Fruit fly (Drosophila melanogaster) whole organism, adult: Measurements from ENCODE around the gene ppk5.

Source experiments
- CG11617 ChIP-seq: fragments of 200-800 bp; sonication (Bioruptor generic); optimal IDR thresholded peaks from 2 replicates; lab custom pipeline; 2017; ENCODE audit warnings: mild to moderate bottlenecking, missing biosample characterization, missing genetic modification reagents, missing genetic modification characterization
- CG12768 ChIP-seq: fragments of 200-800 bp; sonication (Bioruptor generic); optimal IDR thresholded peaks from 2 replicates; lab custom pipeline; 2017; ENCODE audit warnings: missing biosample characterization, missing genetic modification characterization, mild to moderate bottlenecking, moderate library complexity, missing genetic modification reagents
- CG14711 ChIP-seq: fragments of 200-800 bp; sonication (Bioruptor generic); optimal IDR thresholded peaks from 2 replicates; lab custom pipeline; 2018; ENCODE audit warnings: missing biosample characterization, mild to moderate bottlenecking, missing genetic modification characterization, moderate library complexity
- CG1620 ChIP-seq: fragments of 200-800 bp; sonication (Bioruptor generic); optimal IDR thresholded peaks from 2 replicates; lab custom pipeline; 2016; ENCODE audit warnings: missing biosample characterization, missing genetic modification characterization
- CG33017 ChIP-seq: fragments of 200-800 bp; sonication (Bioruptor generic); optimal IDR thresholded peaks from 2 replicates; lab custom pipeline; 2018; ENCODE audit warnings: missing biosample characterization, mild to moderate bottlenecking, missing genetic modification characterization, moderate library complexity
- CG5204 ChIP-seq: fragments of 200-800 bp; sonication (Bioruptor generic); optimal IDR thresholded peaks from 2 replicates; lab custom pipeline; 2016; ENCODE audit warnings: missing biosample characterization, missing genetic modification characterization
- CG7045 ChIP-seq: fragments of 200-800 bp; sonication (Bioruptor generic); optimal IDR thresholded peaks from 2 replicates; lab custom pipeline; 2017; ENCODE audit warnings: missing biosample characterization, mild to moderate bottlenecking, missing genetic modification characterization
- CG7101 ChIP-seq: fragments of 200-800 bp; sonication (Bioruptor generic); optimal IDR thresholded peaks from 2 replicates; lab custom pipeline; 2018; ENCODE audit warnings: missing biosample characterization, mild to moderate bottlenecking, missing genetic modification characterization, moderate library complexity
- Clk ChIP-seq: fragments of 200-800 bp; sonication (Bioruptor generic); optimal IDR thresholded peaks from 2 replicates; lab custom pipeline; 2017; ENCODE audit warnings: missing biosample characterization, missing genetic modification characterization
- Crg-1 ChIP-seq: fragments of 200-800 bp; sonication (Bioruptor generic); optimal IDR thresholded peaks from 2 replicates; lab custom pipeline; 2016; ENCODE audit warnings: missing biosample characterization, missing genetic modification characterization
- Hr96 ChIP-seq: fragments of 200-800 bp; sonication (Bioruptor generic); optimal IDR thresholded peaks from 2 replicates; lab custom pipeline; 2016; ENCODE audit warnings: missing biosample characterization, missing genetic modification characterization
- Mnt ChIP-seq: fragments of 200-800 bp; sonication (Bioruptor generic); optimal IDR thresholded peaks from 2 replicates; lab custom pipeline; 2016; ENCODE audit warnings: missing biosample characterization, mild to moderate bottlenecking, missing genetic modification characterization
- bab1 ChIP-seq: fragments of 200-800 bp; sonication (Bioruptor generic); optimal IDR thresholded peaks from 3 replicates; lab custom pipeline; 2019; ENCODE audit warnings: missing biosample characterization, mild to moderate bottlenecking, missing genetic modification characterization, moderate library complexity
- cic ChIP-seq: fragments of 200-800 bp; sonication (Bioruptor generic); optimal IDR thresholded peaks from 2 replicates; lab custom pipeline; 2017; ENCODE audit warnings: missing biosample characterization, mild to moderate bottlenecking, missing genetic modification characterization, moderate library complexity
- cnc ChIP-seq, 2 experiments: fragments of >200 bp; optimal IDR thresholded peaks; 2 replicates each; lab custom pipeline; 2017
- kay ChIP-seq: fragments of 200-800 bp; sonication (Bioruptor generic); peaks from one replicate; lab custom pipeline; 2016; ENCODE audit warnings: missing biosample characterization, missing genetic modification characterization, borderline replicate concordance
- ovo ChIP-seq: fragments of 200-800 bp; sonication (Bioruptor generic); optimal IDR thresholded peaks from 2 replicates; lab custom pipeline; 2016; ENCODE audit warnings: missing biosample characterization, missing genetic modification characterization
- pad ChIP-seq: fragments of 200-800 bp; sonication (Bioruptor generic); optimal IDR thresholded peaks from 3 replicates; lab custom pipeline; 2017; ENCODE audit warnings: missing biosample characterization, missing genetic modification characterization, mild to moderate bottlenecking, moderate library complexity, missing genetic modification reagents
- tj ChIP-seq: fragments of 200-800 bp; sonication (Bioruptor generic); optimal IDR thresholded peaks from 3 replicates; lab custom pipeline; 2017; ENCODE audit warnings: missing biosample characterization, mild to moderate bottlenecking, missing genetic modification characterization, moderate library complexity
- toe ChIP-seq: fragments of 200-800 bp; sonication (Bioruptor generic); optimal IDR thresholded peaks from 2 replicates; lab custom pipeline; 2016; ENCODE audit warnings: missing biosample characterization, missing genetic modification characterization

The ppk5 gene

dm6 chr3L:21534360-21534759 is at the start of gene ppk5:
TSS of gene ppk5 (plus strand) at chr3L:21534660.
- no peak for TF ChIP-seq kay (GFP tag; lab: Kevin White, UChicago)
- no peak for TF ChIP-seq Crg-1 (GFP tag; lab: Kevin White, UChicago)
- no peak for TF ChIP-seq pad (GFP tag; lab: Kevin White, UChicago)
- TF ChIP-seq toe (GFP tag; lab: Kevin White, UChicago) = no peak
- no peak for TF ChIP-seq CG12768 (GFP tag; lab: Kevin White, UChicago)
- TF ChIP-seq Mnt (GFP tag; lab: Kevin White, UChicago) = no peak
- TF ChIP-seq Hr96 (GFP tag; lab: Kevin White, UChicago) = no peak
- no peak for TF ChIP-seq cic (GFP tag; lab: Kevin White, UChicago)
- no peak for TF ChIP-seq CG33017 (tag; lab: Kevin White, UChicago)
- no peak for TF ChIP-seq CG1620 (GFP tag; lab: Kevin White, UChicago)
- TF ChIP-seq CG14711 = no peak
- TF ChIP-seq cnc (optimal IDR thresholded peaks at IDR 0.05; lab: Kevin White, UChicago) = no peak
- TF ChIP-seq CG7101 (tag; lab: Kevin White, UChicago) = no peak
- no peak for TF ChIP-seq bab1 (GFP tag; lab: Kevin White, UChicago)
- no peak for TF ChIP-seq tj
- no peak for TF ChIP-seq CG5204 (GFP tag; lab: Kevin White, UChicago)
- no peak for TF ChIP-seq Clk (GFP tag; lab: Kevin White, UChicago)
- TF ChIP-seq CG11617 (GFP tag; lab: Kevin White, UChicago) = no peak
- TF ChIP-seq ovo = no peak

- peak; percentile 4 for TF ChIP-seq kay (GFP tag; lab: Kevin White, UChicago)
These were observed 49.1 kb upstream of the ppk5 start for dm6 chr3L:21485371-21485770.

- TF ChIP-seq kay (GFP tag; lab: Kevin White, UChicago) (peak; percentile 28), CG5204 (GFP tag; lab: Kevin White, UChicago) (no peak), cic (GFP tag; lab: Kevin White, UChicago) (no peak), Crg-1 (GFP tag; lab: Kevin White, UChicago) (no peak)
These were observed 44.0 kb upstream of the ppk5 start, which contains the start of gene Neu2 for dm6 chr3L:21490486-21490885. TSS of gene Neu2 (minus strand) at chr3L:21490586.

- peak; percentile 8 for TF ChIP-seq bab1 (GFP tag; lab: Kevin White, UChicago)
- no peak for TF ChIP-seq pad (GFP tag; lab: Kevin White, UChicago)
- TF ChIP-seq CG14711 = no peak
- TF ChIP-seq CG5204 (GFP tag; lab: Kevin White, UChicago) = no peak
- no peak for TF ChIP-seq Clk (GFP tag; lab: Kevin White, UChicago)
- no peak for TF ChIP-seq CG1620 (GFP tag; lab: Kevin White, UChicago)
- TF ChIP-seq kay (GFP tag; lab: Kevin White, UChicago) = no peak
- no peak for TF ChIP-seq CG7045 (GFP tag; lab: Kevin White, UChicago)
- no peak for TF ChIP-seq cic (GFP tag; lab: Kevin White, UChicago)
- TF ChIP-seq Mnt (GFP tag; lab: Kevin White, UChicago) = peak; percentile 49
- TF ChIP-seq toe (GFP tag; lab: Kevin White, UChicago) = no peak
- no peak for TF ChIP-seq tj
- TF ChIP-seq CG33017 (tag; lab: Kevin White, UChicago) = no peak
These were observed 41.6 kb upstream of the ppk5 start, which contains the start of the genes CG7202 and CG7519 for dm6 chr3L:21492723-21493316. TSS of gene CG7202 (minus strand) at chr3L:21492773. TSS of gene CG7519 (plus strand) at chr3L:21493083.

dm6 chr3L:21496502-21496864 is 38.0 kb upstream of the ppk5 start:
- TF ChIP-seq Crg-1 (GFP tag; lab: Kevin White, UChicago) (no peak), ovo (no peak), kay (GFP tag; lab: Kevin White, UChicago) (no peak), Hr96 (GFP tag; lab: Kevin White, UChicago) (no peak), Mnt (GFP tag; lab: Kevin White, UChicago) (no peak), pad (GFP tag; lab: Kevin White, UChicago) (no peak), CG12768 (GFP tag; lab: Kevin White, UChicago) (no peak), CG14711 (no peak), CG7045 (GFP tag; lab: Kevin White, UChicago) (no peak), CG7101 (tag; lab: Kevin White, UChicago) (no peak), bab1 (GFP tag; lab: Kevin White, UChicago) (no peak), CG11617 (GFP tag; lab: Kevin White, UChicago) (no peak), CG33017 (tag; lab: Kevin White, UChicago) (no peak), Clk (GFP tag; lab: Kevin White, UChicago) (no peak), CG1620 (GFP tag; lab: Kevin White, UChicago) (no peak), cnc (optimal IDR thresholded peaks at IDR 0.05; lab: Kevin White, UChicago) (no peak), toe (GFP tag; lab: Kevin White, UChicago) (no peak), CG5204 (GFP tag; lab: Kevin White, UChicago) (no peak), tj (no peak)

- TF ChIP-seq cic (GFP tag; lab: Kevin White, UChicago) = peak; percentile 74
- TF ChIP-seq Crg-1 (GFP tag; lab: Kevin White, UChicago) = no peak
- TF ChIP-seq pad (GFP tag; lab: Kevin White, UChicago) = no peak
- TF ChIP-seq Mnt (GFP tag; lab: Kevin White, UChicago) = peak; percentile 20
- peak; percentile 58 for TF ChIP-seq CG7045 (GFP tag; lab: Kevin White, UChicago)
- TF ChIP-seq CG5204 (GFP tag; lab: Kevin White, UChicago) = no peak
- no peak for TF ChIP-seq toe (GFP tag; lab: Kevin White, UChicago)
- peak; percentile 64 for TF ChIP-seq CG14711
- peak; percentile 61 for TF ChIP-seq CG7101 (tag; lab: Kevin White, UChicago)
- no peak for TF ChIP-seq ovo
- TF ChIP-seq CG12768 (GFP tag; lab: Kevin White, UChicago) = peak; percentile 48
- no peak for TF ChIP-seq Clk (GFP tag; lab: Kevin White, UChicago)
- peak; percentile 67 for TF ChIP-seq CG11617 (GFP tag; lab: Kevin White, UChicago)
- no peak for TF ChIP-seq cnc (optimal IDR thresholded peaks at IDR 0.05; lab: Kevin White, UChicago)
- no peak for TF ChIP-seq CG1620 (GFP tag; lab: Kevin White, UChicago)
- no peak for TF ChIP-seq kay (GFP tag; lab: Kevin White, UChicago)
- TF ChIP-seq Hr96 (GFP tag; lab: Kevin White, UChicago) = no peak
- peak; percentile 59 for TF ChIP-seq tj
- peak; percentile 68 for TF ChIP-seq CG33017 (tag; lab: Kevin White, UChicago)
- peak; percentile 38 for TF ChIP-seq bab1 (GFP tag; lab: Kevin White, UChicago)
These were observed 37.4 kb upstream of the ppk5 start, which contains the start of gene Hr78 for dm6 chr3L:21496865-21497634. TSS of gene Hr78 (minus strand) at chr3L:21497494.
